Worm (Caenorhabditis elegans) whole organism, late embryonic: Measurements from ENCODE around the gene Y56A3A.33.

ENCODE experiments used
- K09A11.1 ChIP-seq: sonication (generic microtip); optimal IDR thresholded peaks from 2 replicates; lab custom pipeline; 2017; ENCODE audit warnings: antibody characterized with exemption, mild to moderate bottlenecking, missing genetic modification characterization, missing compliant biosample characterization; ENCODE audit not compliant: insufficient read depth
- pha-2 ChIP-seq: sonication (generic microtip); optimal IDR thresholded peaks from 2 replicates; lab custom pipeline; 2017; ENCODE audit warnings: mild to moderate bottlenecking, missing genetic modification characterization, missing compliant biosample characterization
- sox-2 ChIP-seq: fragments of 200-800 bp; sonication (Bioruptor generic); IDR thresholded peaks from 2 replicates; pipeline ENCODE4 v1.3.6; 2022; ENCODE audit warnings: missing genetic modification reagents, missing genetic modification characterization, missing compliant biosample characterization
- unc-42 ChIP-seq: sonication (generic microtip); optimal IDR thresholded peaks from 2 replicates; lab custom pipeline; 2016; ENCODE audit warnings: missing genotype, missing genetic modification characterization, missing compliant biosample characterization

- TF ChIP-seq unc-42 (tag; lab: Kevin White, UChicago) (no peak), K09A11.1 (tag; lab: Kevin White, UChicago) (no peak), sox-2 (GFP tag; lab: Robert Waterston, UW) (no peak), pha-2 (tag; lab: Kevin White, UChicago) (no peak)
Measured at ce11 chrIII:11960080-11960479, 42.7 kb downstream of the Y56A3A.33 start, which contains the start of gene top-3.
